Fruit fly (Drosophila melanogaster) whole organism, embryonic: ENCODE measurements around the gene dind.
A peak's percentile ranks its signal among the peaks of the same experiment; 100 is the strongest.

ENCODE experiments used
- ATbp ChIP-seq: fragments of 200-800 bp; sonication (Bioruptor generic); optimal IDR thresholded peaks from 2 replicates; lab custom pipeline; 2017; ENCODE audit warnings: missing biosample characterization, mild to moderate bottlenecking, missing genetic modification characterization, missing genetic modification reagents
- Atf-2 ChIP-seq: fragments of 200-800 bp; sonication (Bioruptor generic); optimal IDR thresholded peaks from 2 replicates; lab custom pipeline; 2016; ENCODE audit warnings: missing biosample characterization, missing genetic modification characterization
- CG10366 ChIP-seq: fragments of 200-800 bp; sonication (Bioruptor generic); IDR thresholded peaks from 2 replicates; pipeline ENCODE4 v1.3.6; 2022; ENCODE audit warnings: missing biosample characterization, missing genetic modification characterization
- CG10431 ChIP-seq: fragments of 200-800 bp; sonication (Bioruptor generic); optimal IDR thresholded peaks from 3 replicates; lab custom pipeline; 2018; ENCODE audit warnings: missing biosample characterization, mild to moderate bottlenecking, missing genetic modification characterization
- CG10654 ChIP-seq: fragments of 200-800 bp; sonication (Bioruptor generic); optimal IDR thresholded peaks from 2 replicates; lab custom pipeline; 2016; ENCODE audit warnings: missing biosample characterization, missing genetic modification characterization
- CG11093 ChIP-seq: fragments of 200-800 bp; sonication (Bioruptor generic); IDR thresholded peaks from 3 replicates; pipeline ENCODE4 v1.3.6; 2022; ENCODE audit warnings: missing biosample characterization, missing genetic modification characterization
- CG14710 ChIP-seq: fragments of 200-800 bp; sonication (Bioruptor generic); optimal IDR thresholded peaks from 3 replicates; lab custom pipeline; 2019; ENCODE audit warnings: missing biosample characterization, mild to moderate bottlenecking, missing genetic modification characterization, moderate library complexity
- CG15269 ChIP-seq: fragments of 200-800 bp; sonication (Bioruptor generic); optimal IDR thresholded peaks from 2 replicates; lab custom pipeline; 2018; ENCODE audit warnings: missing biosample characterization, mild to moderate bottlenecking, missing genetic modification characterization, moderate library complexity
- CG1647 ChIP-seq: fragments of 200-800 bp; sonication (Bioruptor generic); optimal IDR thresholded peaks from 3 replicates; lab custom pipeline; 2016; ENCODE audit warnings: missing biosample characterization, missing genetic modification characterization
- CG18619 ChIP-seq: fragments of 200-800 bp; sonication (Bioruptor generic); optimal IDR thresholded peaks from 3 replicates; lab custom pipeline; 2017; ENCODE audit warnings: missing biosample characterization, mild to moderate bottlenecking, missing genetic modification characterization
- CG2120 ChIP-seq: fragments of 200-800 bp; sonication (Bioruptor generic); optimal IDR thresholded peaks from 3 replicates; lab custom pipeline; 2016; ENCODE audit warnings: missing biosample characterization, missing genetic modification characterization
- CG2202 ChIP-seq: fragments of 200-800 bp; sonication (Bioruptor generic); optimal IDR thresholded peaks from 2 replicates; lab custom pipeline; 2018; ENCODE audit warnings: missing biosample characterization, mild to moderate bottlenecking, missing genetic modification characterization
- CG3281 ChIP-seq: fragments of 200-800 bp; sonication (Bioruptor generic); optimal IDR thresholded peaks from 3 replicates; lab custom pipeline; 2017; ENCODE audit warnings: missing biosample characterization, mild to moderate bottlenecking, missing genetic modification characterization
- CG33213 ChIP-seq: fragments of 200-800 bp; sonication (Bioruptor generic); optimal IDR thresholded peaks from 3 replicates; lab custom pipeline; 2016; ENCODE audit warnings: missing biosample characterization, missing genetic modification characterization
- CG3847 ChIP-seq: fragments of 200-800 bp; sonication (Bioruptor generic); IDR thresholded peaks from 2 replicates; pipeline ENCODE4 v1.3.6; 2022; ENCODE audit warnings: missing biosample characterization, missing genetic modification characterization
- CG3995 ChIP-seq: fragments of 200-800 bp; sonication (Bioruptor generic); optimal IDR thresholded peaks from 3 replicates; lab custom pipeline; 2016; ENCODE audit warnings: missing biosample characterization, missing genetic modification characterization
- CG6854 ChIP-seq: fragments of 200-800 bp; sonication (Bioruptor generic); optimal IDR thresholded peaks from 3 replicates; lab custom pipeline; 2017; ENCODE audit warnings: missing biosample characterization, mild to moderate bottlenecking, missing genetic modification characterization
- CoRest ChIP-seq: fragments of 200-800 bp; sonication (Bioruptor generic); optimal IDR thresholded peaks from 3 replicates; lab custom pipeline; 2018; ENCODE audit warnings: missing biosample characterization, mild to moderate bottlenecking, missing genetic modification characterization, moderate library complexity
- Fer2 ChIP-seq: fragments of 200-800 bp; sonication (Bioruptor generic); optimal IDR thresholded peaks from 2 replicates; lab custom pipeline; 2018; ENCODE audit warnings: missing biosample characterization, mild to moderate bottlenecking, missing genetic modification characterization, moderate library complexity
- GATAe ChIP-seq: fragments of 200-800 bp; sonication (Bioruptor generic); conservative IDR thresholded peaks from 2 replicates; pipeline ENCODE4 v1.3.6; 2022; ENCODE audit warnings: missing biosample characterization, missing genetic modification characterization
- H15 ChIP-seq: fragments of 200-800 bp; sonication (Bioruptor generic); IDR thresholded peaks from 3 replicates; pipeline ENCODE4 v1.3.6; 2022; ENCODE audit warnings: missing biosample characterization, missing genetic modification characterization
- HLH3B ChIP-seq: fragments of 200-800 bp; sonication (Bioruptor generic); IDR thresholded peaks from 2 replicates; pipeline ENCODE4 v1.3.6; 2022; ENCODE audit warnings: missing biosample characterization, missing genetic modification characterization
- HLH54F ChIP-seq: fragments of 200-800 bp; sonication (Bioruptor generic); optimal IDR thresholded peaks from 3 replicates; lab custom pipeline; 2016; ENCODE audit warnings: missing biosample characterization, missing genetic modification characterization
- Hmx ChIP-seq: fragments of 200-800 bp; sonication (Bioruptor generic); optimal IDR thresholded peaks from 2 replicates; lab custom pipeline; 2016; ENCODE audit warnings: missing biosample characterization, missing genetic modification characterization
- Hr3 ChIP-seq: fragments of 200-800 bp; sonication (Bioruptor generic); optimal IDR thresholded peaks from 3 replicates; lab custom pipeline; 2016; ENCODE audit warnings: missing biosample characterization, missing genetic modification characterization
- Hr78 ChIP-seq, 2 experiments: fragments of 200-800 bp in 1 of 2; fragments of >200 bp in 1 of 2; sonication (Bioruptor generic) in 1 of 2; optimal IDR thresholded peaks; 2 replicates each; lab custom pipeline; 2017 to 2019; ENCODE audit warnings: missing biosample characterization in 2 of 2, missing genetic modification characterization in 2 of 2, mild to moderate bottlenecking in 1 of 2, moderate library complexity in 1 of 2
- Nf-YB ChIP-seq: fragments of 200-800 bp; sonication (Bioruptor generic); optimal IDR thresholded peaks from 3 replicates; lab custom pipeline; 2019; ENCODE audit warnings: missing biosample characterization, mild to moderate bottlenecking, missing genetic modification characterization, moderate library complexity
- Oli ChIP-seq: fragments of 200-800 bp; sonication (Bioruptor generic); optimal IDR thresholded peaks from 2 replicates; lab custom pipeline; 2018; ENCODE audit warnings: missing biosample characterization, mild to moderate bottlenecking, missing genetic modification characterization, moderate library complexity
- Rx ChIP-seq: fragments of 200-800 bp; sonication (Bioruptor generic); IDR thresholded peaks from 2 replicates; pipeline ENCODE4 v1.3.6; 2022; ENCODE audit warnings: missing biosample characterization, missing genetic modification characterization
- Sin3A ChIP-seq: fragments of >200 bp; optimal IDR thresholded peaks from 2 replicates; lab custom pipeline; 2018
- Six4 ChIP-seq: fragments of 200-800 bp; sonication (Bioruptor generic); optimal IDR thresholded peaks from 2 replicates; lab custom pipeline; 2016; ENCODE audit warnings: missing biosample characterization, missing genetic modification characterization
- Usf ChIP-seq: fragments of 200-800 bp; sonication (Bioruptor generic); optimal IDR thresholded peaks from 2 replicates; lab custom pipeline; 2017; ENCODE audit warnings: missing genotype, missing biosample characterization, missing genetic modification characterization
- ara ChIP-seq: fragments of 200-800 bp; sonication (Bioruptor generic); IDR thresholded peaks from 2 replicates; pipeline ENCODE4 v1.3.6; 2022; ENCODE audit warnings: missing biosample characterization, missing genetic modification characterization
- ash1 ChIP-seq: fragments of 200-800 bp; sonication (Bioruptor generic); optimal IDR thresholded peaks from 2 replicates; lab custom pipeline; 2018; ENCODE audit warnings: missing biosample characterization, mild to moderate bottlenecking, missing genetic modification characterization
- bowl ChIP-seq: fragments of 200-800 bp; sonication (Bioruptor generic); IDR thresholded peaks from 2 replicates; pipeline ENCODE4 v1.3.6; 2022; ENCODE audit warnings: missing biosample characterization, missing genetic modification characterization
- cas ChIP-seq: fragments of 200-800 bp; sonication (Bioruptor generic); IDR thresholded peaks from 2 replicates; pipeline ENCODE4 v1.3.6; 2022; ENCODE audit warnings: missing biosample characterization, missing genetic modification characterization
- cg ChIP-seq: fragments of 200-800 bp; sonication (Bioruptor generic); optimal IDR thresholded peaks from 3 replicates; lab custom pipeline; 2019; ENCODE audit warnings: missing biosample characterization, mild to moderate bottlenecking, missing genetic modification characterization, moderate library complexity
- ci ChIP-seq: fragments of 200-800 bp; sonication (Bioruptor generic); IDR thresholded peaks from 3 replicates; pipeline ENCODE4 v1.3.6; 2022; ENCODE audit warnings: missing biosample characterization, missing genetic modification characterization
- croc ChIP-seq: fragments of 200-800 bp; sonication (Bioruptor generic); conservative IDR thresholded peaks from 3 replicates; pipeline ENCODE4 v1.3.6; 2022; ENCODE audit warnings: missing biosample characterization, missing genetic modification characterization
- dysf ChIP-seq: fragments of 200-800 bp; sonication (Bioruptor generic); IDR thresholded peaks from 3 replicates; pipeline ENCODE4 v1.3.6; 2022; ENCODE audit warnings: missing biosample characterization, missing genetic modification characterization
- eyg ChIP-seq: fragments of 200-800 bp; sonication (Bioruptor generic); optimal IDR thresholded peaks from 3 replicates; lab custom pipeline; 2016; ENCODE audit warnings: missing biosample characterization, missing genetic modification characterization
- fd102C ChIP-seq: fragments of 200-800 bp; sonication (Bioruptor generic); optimal IDR thresholded peaks from 2 replicates; lab custom pipeline; 2018; ENCODE audit warnings: missing biosample characterization, mild to moderate bottlenecking, missing genetic modification characterization, moderate library complexity
- fru ChIP-seq: fragments of >200 bp; optimal IDR thresholded peaks from 2 replicates; lab custom pipeline; 2017
- hb ChIP-seq: fragments of 200-800 bp; sonication (Bioruptor generic); IDR thresholded peaks from 3 replicates; pipeline ENCODE4 v1.3.6; 2022; ENCODE audit warnings: missing biosample characterization, missing genetic modification characterization; ENCODE audit not compliant: partially characterized antibody
- kah ChIP-seq: fragments of 200-800 bp; sonication (Bioruptor generic); optimal IDR thresholded peaks from 2 replicates; lab custom pipeline; 2018; ENCODE audit warnings: missing biosample characterization, mild to moderate bottlenecking, missing genetic modification characterization
- luna ChIP-seq: fragments of 200-800 bp; sonication (Bioruptor generic); optimal IDR thresholded peaks from 2 replicates; lab custom pipeline; 2016; ENCODE audit warnings: missing biosample characterization, missing genetic modification characterization
- nerfin-2 ChIP-seq: fragments of 200-800 bp; sonication (Bioruptor generic); IDR thresholded peaks from 2 replicates; pipeline ENCODE4 v1.3.6; 2022; ENCODE audit warnings: missing biosample characterization, missing genetic modification characterization; ENCODE audit not compliant: partially characterized antibody
- pfk ChIP-seq: fragments of 200-800 bp; sonication (Bioruptor generic); optimal IDR thresholded peaks from 2 replicates; lab custom pipeline; 2018; ENCODE audit warnings: missing biosample characterization, mild to moderate bottlenecking, missing genetic modification characterization, moderate library complexity
- ro ChIP-seq: fragments of 200-800 bp; sonication (Bioruptor generic); IDR thresholded peaks from 2 replicates; pipeline ENCODE4 v1.3.6; 2022; ENCODE audit warnings: missing biosample characterization, missing genetic modification characterization
- sens-2 ChIP-seq: fragments of 200-800 bp; sonication (Bioruptor generic); IDR thresholded peaks from 2 replicates; pipeline ENCODE4 v1.3.6; 2022; ENCODE audit warnings: missing biosample characterization, missing genetic modification characterization
- slp2 ChIP-seq: fragments of 200-800 bp; sonication (Bioruptor generic); optimal IDR thresholded peaks from 2 replicates; lab custom pipeline; 2016; ENCODE audit warnings: missing biosample characterization, missing genetic modification characterization
- ssp ChIP-seq: fragments of 200-800 bp; sonication (Bioruptor generic); IDR thresholded peaks from 2 replicates; pipeline ENCODE4 v1.3.6; 2022; ENCODE audit warnings: missing biosample characterization, missing genetic modification characterization
- tna ChIP-seq: fragments of 200-800 bp; sonication (Bioruptor generic); IDR thresholded peaks from 2 replicates; pipeline ENCODE4 v1.3.6; 2022; ENCODE audit warnings: missing biosample characterization, missing genetic modification characterization; ENCODE audit not compliant: partially characterized antibody

The dind gene

DNA sequence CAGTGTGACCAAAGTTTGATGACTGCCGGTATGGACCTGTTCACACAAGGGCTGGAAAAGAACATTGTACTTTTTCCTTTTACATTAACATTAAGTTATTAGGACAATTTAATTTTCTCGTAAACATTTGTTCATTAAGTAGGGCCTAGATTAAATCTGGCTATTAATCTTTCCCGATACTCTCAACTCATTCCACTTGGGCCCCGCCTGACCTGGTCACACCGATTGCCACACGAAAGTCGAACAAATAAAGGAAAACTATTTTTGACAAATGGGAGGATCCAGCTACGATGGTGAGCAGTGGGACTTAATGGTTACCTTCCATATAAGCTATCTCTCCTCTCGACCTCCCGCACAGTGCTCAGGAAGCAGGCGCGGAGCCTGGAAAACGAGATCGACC, 13.8 kb downstream of the dind start, which contains the start of the genes Cpsf73 and Gos28 (continued):
- no peak for TF ChIP-seq Usf (GFP tag; lab: Kevin White, UChicago)
- TF ChIP-seq ATbp, result no peak
- TF ChIP-seq fru (lab: Kevin White, UChicago), result no peak
- no peak for TF ChIP-seq GATAe
- TF ChIP-seq Sin3A (lab: Kevin White, UChicago), result peak; percentile 90
- no peak for TF ChIP-seq CG2202
- no peak for TF ChIP-seq eyg (GFP tag; lab: Kevin White, UChicago)
- no peak; the same call in 1 of the 2 replicates for TF ChIP-seq nerfin-2
- no peak for TF ChIP-seq Fer2
- no peak for TF ChIP-seq Oli (tag; lab: Kevin White, UChicago)
- TF ChIP-seq CG2120 (GFP tag; lab: Kevin White, UChicago), result peak; percentile 37
- TF ChIP-seq Nf-YB (GFP tag; lab: Kevin White, UChicago), result no peak
- no peak for TF ChIP-seq cas (GFP tag; lab: Robert Waterston, UW)
- TF ChIP-seq CG10654 (GFP tag; lab: Kevin White, UChicago), result no peak
- TF ChIP-seq CG3995 (GFP tag; lab: Kevin White, UChicago), result no peak
- no peak for TF ChIP-seq CG6854 (GFP tag; lab: Kevin White, UChicago)
- TF ChIP-seq sens-2 (GFP tag; lab: Robert Waterston, UW), result no peak
- TF ChIP-seq croc, result no peak
- TF ChIP-seq CG11093 (GFP tag; lab: Robert Waterston, UW), result no peak
- TF ChIP-seq H15, result no peak
- no peak for TF ChIP-seq tna
- TF ChIP-seq kah, result peak; percentile 21
- TF ChIP-seq HLH54F (GFP tag; lab: Kevin White, UChicago), result peak; percentile 53
- TF ChIP-seq fd102C (GFP tag; lab: Kevin White, UChicago), result no peak
- peak; percentile 62 for TF ChIP-seq CG3847
- TF ChIP-seq CG3281 (GFP tag; lab: Kevin White, UChicago), result no peak
- TF ChIP-seq luna (GFP tag; lab: Kevin White, UChicago), result no peak
- no peak for TF ChIP-seq HLH3B (GFP tag; lab: Robert Waterston, UW)
- no peak for TF ChIP-seq Hr78 (GFP tag; optimal IDR thresholded peaks at IDR 0.05; lab: Kevin White, UChicago)
- no peak for TF ChIP-seq CG1647
- peak; percentile 40 for TF ChIP-seq CG33213
- no peak for TF ChIP-seq bowl (GFP tag; lab: Robert Waterston, UW)
- no peak for TF ChIP-seq CG10431 (GFP tag; lab: Kevin White, UChicago)
- no peak for TF ChIP-seq ci (GFP tag; lab: Robert Waterston, UW)
- no peak for TF ChIP-seq Rx
- TF ChIP-seq ara (GFP tag; lab: Robert Waterston, UW), result 0 out of 2 replicates have a peak, but pooled peaks have one; percentile 32
- no peak for TF ChIP-seq ro (GFP tag; lab: Robert Waterston, UW)
- TF ChIP-seq CG15269, result no peak
- TF ChIP-seq ash1, result no peak
- peak; percentile 13 for TF ChIP-seq slp2 (GFP tag; lab: Kevin White, UChicago)
- TF ChIP-seq CG14710 (tag; lab: Kevin White, UChicago), result peak; percentile 61
- peak; percentile 33 for TF ChIP-seq CoRest
- TF ChIP-seq CG18619 (GFP tag; lab: Kevin White, UChicago), result no peak
- no peak for TF ChIP-seq Hr3 (GFP tag; lab: Kevin White, UChicago)
- no peak for TF ChIP-seq dysf (GFP tag; lab: Robert Waterston, UW)
- TF ChIP-seq hb (GFP tag; lab: Robert Waterston, UW), result no peak
- TF ChIP-seq Six4 (GFP tag; lab: Kevin White, UChicago), result no peak
- no peak for TF ChIP-seq Hmx (GFP tag; lab: Kevin White, UChicago)
- no peak for TF ChIP-seq pfk (GFP tag; lab: Kevin White, UChicago)
- TF ChIP-seq CG10366 (GFP tag; lab: Robert Waterston, UW), result no peak
- TF ChIP-seq ssp (GFP tag; lab: Robert Waterston, UW), result peak; percentile 84
- TF ChIP-seq cg (GFP tag; lab: Kevin White, UChicago), result no peak
- no peak for TF ChIP-seq Atf-2 (GFP tag; lab: Kevin White, UChicago)
